Worm (Caenorhabditis elegans): ENCODE results near the gene K03A11.5.

DNA sequence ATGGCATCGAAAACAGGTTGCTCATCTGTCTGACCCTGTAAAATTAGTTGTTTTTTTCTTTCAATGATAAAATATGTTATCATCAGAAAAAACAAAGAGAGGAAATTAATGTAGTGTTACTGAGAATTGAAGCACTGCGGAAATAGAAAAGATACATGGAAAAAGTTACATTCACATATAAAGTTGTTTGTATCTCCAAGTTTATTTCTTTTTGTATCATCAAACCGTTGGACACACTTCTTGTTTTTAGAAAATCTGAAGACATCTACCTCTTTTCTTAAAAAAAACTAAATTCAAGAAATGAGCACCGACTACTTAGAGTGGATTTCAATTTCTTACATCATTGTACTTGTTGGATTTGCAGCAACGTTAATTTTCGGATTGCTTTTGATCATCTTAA, 19.0 kb downstream of the K03A11.5 start, which contains the start of gene str-10:
- TF ChIP-seq him-1 (tag; optimal IDR thresholded peaks at IDR 0.05) (no peak), dao-5 (tag; optimal IDR thresholded peaks at IDR 0.05) (no peak), W03F9.2 (tag; optimal IDR thresholded peaks at IDR 0.05) (no peak)

All from whole organism, L4/young adult.